Fruit fly (Drosophila melanogaster): ENCODE data around the gene CG10431.

The CG10431 gene

dm6 chr2L:19022221-19022516, 47.7 kb downstream of the CG10431 start, which contains the start of gene CG15172:
TSS of gene CG15172 (plus strand) at chr2L:19022417.
- TF ChIP-seq Snoo (tag; optimal IDR thresholded peaks at IDR 0.05) (no peak), CG9948 (tag; optimal IDR thresholded peaks at IDR 0.05) (no peak), fd96Ca (GFP tag; IDR thresholded peaks at IDR 0.05) (no peak), CG4496 (GFP tag; IDR thresholded peaks at IDR 0.05) (no peak), gl (tag; optimal IDR thresholded peaks at IDR 0.05) (no peak), rn (GFP tag; IDR thresholded peaks at IDR 0.05) (no peak), Pif1A (GFP tag; optimal IDR thresholded peaks at IDR 0.05) (no peak), CG34367 (tag; optimal IDR thresholded peaks at IDR 0.05) (no peak), CG12605 (GFP tag; IDR thresholded peaks at IDR 0.05) (no peak), D1 (tag; optimal IDR thresholded peaks at IDR 0.05) (no peak), CG13204 (GFP tag; optimal IDR thresholded peaks at IDR 0.05) (no peak), Pif1B (GFP tag; optimal IDR thresholded peaks at IDR 0.05) (no peak), Ets98B (GFP tag; IDR thresholded peaks at IDR 0.05) (no peak), EcR (GFP tag; optimal IDR thresholded peaks at IDR 0.05) (no peak)

dm6 chr2L:19023972-19024743, 49.6 kb downstream of the CG10431 start:
- TF ChIP-seq CG32121 (GFP tag; IDR thresholded peaks at IDR 0.05): no peak
- no peak for TF ChIP-seq D1 (tag; optimal IDR thresholded peaks at IDR 0.05)
- TF ChIP-seq Ets98B (GFP tag; IDR thresholded peaks at IDR 0.05): no peak
- TF ChIP-seq CG8301 (tag; optimal IDR thresholded peaks at IDR 0.05): peak; percentile 53
- peak; percentile 86 for TF ChIP-seq CG8159 (tag; optimal IDR thresholded peaks at IDR 0.05)
- no peak for TF ChIP-seq CG10348 (GFP tag; IDR thresholded peaks at IDR 0.05)
- TF ChIP-seq gl (tag; optimal IDR thresholded peaks at IDR 0.05): no peak
- peak; percentile 56 for TF ChIP-seq Snoo (tag; optimal IDR thresholded peaks at IDR 0.05)
- TF ChIP-seq CG34367 (tag; optimal IDR thresholded peaks at IDR 0.05): peak; percentile 57
- TF ChIP-seq CG14655 (GFP tag; optimal IDR thresholded peaks at IDR 0.05): peak; percentile 72
- TF ChIP-seq Pif1A (GFP tag; optimal IDR thresholded peaks at IDR 0.05): peak; percentile 38
- TF ChIP-seq CG13204 (GFP tag; optimal IDR thresholded peaks at IDR 0.05): peak; percentile 44
- TF ChIP-seq CG4496 (GFP tag; IDR thresholded peaks at IDR 0.05): no peak
- TF ChIP-seq rn (GFP tag; IDR thresholded peaks at IDR 0.05): no peak
- TF ChIP-seq CG17806 (tag; optimal IDR thresholded peaks at IDR 0.05): peak; percentile 70
- peak; percentile 84 for TF ChIP-seq CG15710 (tag; optimal IDR thresholded peaks at IDR 0.05)
- peak; percentile 21 for TF ChIP-seq Pif1B (GFP tag; optimal IDR thresholded peaks at IDR 0.05)
- TF ChIP-seq CG12605 (GFP tag; IDR thresholded peaks at IDR 0.05): no peak
- TF ChIP-seq EcR (GFP tag; optimal IDR thresholded peaks at IDR 0.05): no peak
- TF ChIP-seq CG9948 (tag; optimal IDR thresholded peaks at IDR 0.05): peak; percentile 74
- no peak for TF ChIP-seq fd96Ca (GFP tag; IDR thresholded peaks at IDR 0.05)

- no peak for TF ChIP-seq CG14655 (GFP tag; optimal IDR thresholded peaks at IDR 0.05)
- no peak for TF ChIP-seq CG12605 (GFP tag; IDR thresholded peaks at IDR 0.05)
- no peak for TF ChIP-seq CG34367 (tag; optimal IDR thresholded peaks at IDR 0.05)
- TF ChIP-seq gl (tag; optimal IDR thresholded peaks at IDR 0.05): no peak
- 0 out of 3 replicates have a peak, but pooled peaks have one; percentile 9 for TF ChIP-seq fd96Ca (GFP tag; IDR thresholded peaks at IDR 0.05)
- no peak for TF ChIP-seq EcR (GFP tag; optimal IDR thresholded peaks at IDR 0.05)
- no peak for TF ChIP-seq Ets98B (GFP tag; IDR thresholded peaks at IDR 0.05)
- no peak for TF ChIP-seq Pif1A (GFP tag; optimal IDR thresholded peaks at IDR 0.05)
- TF ChIP-seq CG17806 (tag; optimal IDR thresholded peaks at IDR 0.05): no peak
- no peak for TF ChIP-seq CG9948 (tag; optimal IDR thresholded peaks at IDR 0.05)
- TF ChIP-seq D1 (tag; optimal IDR thresholded peaks at IDR 0.05): no peak
- TF ChIP-seq CG15710 (tag; optimal IDR thresholded peaks at IDR 0.05): no peak
- TF ChIP-seq CG8301 (tag; optimal IDR thresholded peaks at IDR 0.05): no peak
- TF ChIP-seq CG10348 (GFP tag; IDR thresholded peaks at IDR 0.05): no peak
- TF ChIP-seq CG13204 (GFP tag; optimal IDR thresholded peaks at IDR 0.05): peak; percentile 25
These were observed 50.2 kb downstream of the CG10431 start for dm6 chr2L:19024744-19025059.

dm6 chr2L:19026491-19027197, 52.1 kb downstream of the CG10431 start:
- TF ChIP-seq CG34367 (tag; optimal IDR thresholded peaks at IDR 0.05): peak; percentile 59
- TF ChIP-seq fd96Ca (GFP tag; IDR thresholded peaks at IDR 0.05): no peak
- no peak for TF ChIP-seq EcR (GFP tag; optimal IDR thresholded peaks at IDR 0.05)
- no peak for TF ChIP-seq rn (GFP tag; IDR thresholded peaks at IDR 0.05)
- TF ChIP-seq CG14655 (GFP tag; optimal IDR thresholded peaks at IDR 0.05): peak; percentile 69
- peak; percentile 55 for TF ChIP-seq CG8301 (tag; optimal IDR thresholded peaks at IDR 0.05)
- TF ChIP-seq Snoo (tag; optimal IDR thresholded peaks at IDR 0.05): peak; percentile 56
- peak; percentile 84 for TF ChIP-seq CG8159 (tag; optimal IDR thresholded peaks at IDR 0.05)
- no peak for TF ChIP-seq CG12605 (GFP tag; IDR thresholded peaks at IDR 0.05)
- no peak for TF ChIP-seq CG10348 (GFP tag; IDR thresholded peaks at IDR 0.05)
- peak; percentile 15 for TF ChIP-seq Pif1B (GFP tag; optimal IDR thresholded peaks at IDR 0.05)
- TF ChIP-seq Pif1A (GFP tag; optimal IDR thresholded peaks at IDR 0.05): peak; percentile 52
- peak; percentile 66 for TF ChIP-seq CG17806 (tag; optimal IDR thresholded peaks at IDR 0.05)
- peak; percentile 37 for TF ChIP-seq CG13204 (GFP tag; optimal IDR thresholded peaks at IDR 0.05)
- no peak for TF ChIP-seq D1 (tag; optimal IDR thresholded peaks at IDR 0.05)
- TF ChIP-seq CG32121 (GFP tag; IDR thresholded peaks at IDR 0.05): no peak
- TF ChIP-seq CG9948 (tag; optimal IDR thresholded peaks at IDR 0.05): peak; percentile 65
- no peak for TF ChIP-seq CG4496 (GFP tag; IDR thresholded peaks at IDR 0.05)
- peak; percentile 46 for TF ChIP-seq gl (tag; optimal IDR thresholded peaks at IDR 0.05)
- no peak for TF ChIP-seq Ets98B (GFP tag; IDR thresholded peaks at IDR 0.05)
- TF ChIP-seq CG15710 (tag; optimal IDR thresholded peaks at IDR 0.05): peak; percentile 79

- no peak for TF ChIP-seq CG14655 (GFP tag; optimal IDR thresholded peaks at IDR 0.05)
- TF ChIP-seq CG13204 (GFP tag; optimal IDR thresholded peaks at IDR 0.05): peak; percentile 78
- no peak for TF ChIP-seq rn (GFP tag; IDR thresholded peaks at IDR 0.05)
These were observed 52.9 kb downstream of the CG10431 start, which contains the start of gene Sidpn for dm6 chr2L:19027246-19027886. TSS of gene Sidpn (plus strand) at chr2L:19027710.
